Worm (Caenorhabditis elegans) whole organism, young adult: ENCODE data around the gene nsph-3.1.

Experiments
- B0035.1 ChIP-seq: sonication (generic microtip); optimal IDR thresholded peaks from 2 replicates; lab custom pipeline; 2016; ENCODE audit warnings: missing genetic modification characterization, mild to moderate bottlenecking, missing compliant biosample characterization, missing genotype, missing genetic modification reagents
- ama-1 ChIP-seq, 3 experiments: fragments of 150-350 bp in 1 of 3; sonication (generic microtip) in 2 of 3; optimal IDR thresholded peaks; 2 replicates each; lab custom pipeline; 2014 to 2018; ENCODE audit warnings: missing biosample characterization in 2 of 3, missing genetic modification characterization in 2 of 3, missing genetic modification reagents in 2 of 3
- ceh-40 ChIP-seq: fragments of 200-800 bp; sonication (Bioruptor generic); IDR thresholded peaks from 2 replicates; pipeline ENCODE4 v1.3.6; 2022; ENCODE audit warnings: missing genetic modification characterization, missing compliant biosample characterization
- efl-1 ChIP-seq: fragments of 150-350 bp; optimal IDR thresholded peaks from 2 replicates; lab custom pipeline; 2014; ENCODE audit warnings: missing biosample characterization, missing genetic modification reagents, missing genetic modification characterization
- hmg-20 ChIP-seq: fragments of 200-800 bp; sonication (Bioruptor generic); IDR thresholded peaks from 2 replicates; pipeline ENCODE4 v1.3.6; 2022; ENCODE audit warnings: missing genetic modification reagents, missing genetic modification characterization, missing compliant biosample characterization
- lin-35 ChIP-seq, 3 experiments: fragments of 150-350 bp in 2 of 3; sonication (generic microtip) in 1 of 3; optimal IDR thresholded peaks; 2 replicates each; lab custom pipeline; 2014 to 2018; ENCODE audit warnings: missing biosample characterization in 3 of 3, missing genetic modification characterization in 3 of 3, missing genetic modification reagents in 3 of 3
- lin-40 ChIP-seq: sonication (generic microtip); optimal IDR thresholded peaks from 2 replicates; lab custom pipeline; 2016; ENCODE audit warnings: missing genetic modification characterization, mild to moderate bottlenecking, missing compliant biosample characterization, missing genotype, missing genetic modification reagents
- lir-1 ChIP-seq: fragments of 200-800 bp; sonication (Bioruptor generic); conservative IDR thresholded peaks from 2 replicates; pipeline ENCODE4 v1.3.6; 2022; ENCODE audit warnings: missing genetic modification reagents, missing genetic modification characterization, missing compliant biosample characterization
- madf-6 ChIP-seq: fragments of 200-800 bp; sonication (Bioruptor generic); IDR thresholded peaks from 2 replicates; pipeline ENCODE4 v1.3.6; 2022; ENCODE audit warnings: missing genetic modification reagents, missing genetic modification characterization, missing compliant biosample characterization
- nfya-1 ChIP-seq: sonication (generic microtip); optimal IDR thresholded peaks from 2 replicates; lab custom pipeline; 2017; ENCODE audit warnings: antibody characterized with exemption, missing compliant biosample characterization, missing genetic modification characterization, borderline replicate concordance; ENCODE audit not compliant: insufficient read depth
- tbx-9 ChIP-seq: sonication (generic microtip); optimal IDR thresholded peaks from 2 replicates; lab custom pipeline; 2016; ENCODE audit warnings: borderline replicate concordance, missing genetic modification characterization, inconsistent platforms, missing compliant biosample characterization
- ztf-18 ChIP-seq: sonication (generic microtip); optimal IDR thresholded peaks from 2 replicates; lab custom pipeline; 2016; ENCODE audit warnings: missing genotype, mild to moderate bottlenecking, missing genetic modification characterization, missing compliant biosample characterization

ce11 chrIV:10957583-10958229 is 8.1 kb downstream of the nsph-3.1 start, which contains the start of gene Y69E1A.5:
- TF ChIP-seq ama-1 (optimal IDR thresholded peaks at IDR 0.05; lab: Kevin White, UChicago) (no peak), ama-1 (GFP tag; optimal IDR thresholded peaks at IDR 0.05; lab: Kevin White, UChicago) (no peak), lin-40 (tag; lab: Kevin White, UChicago) (no peak), ztf-18 (tag; lab: Kevin White, UChicago) (no peak), nfya-1 (tag; lab: Kevin White, UChicago) (no peak), B0035.1 (tag; lab: Kevin White, UChicago) (no peak), madf-6 (GFP tag; lab: Robert Waterston, UW) (no peak), ceh-40 (GFP tag; lab: Robert Waterston, UW) (no peak), efl-1 (no peak), lir-1 (GFP tag; lab: Robert Waterston, UW) (no peak), lin-35 (GFP tag; optimal IDR thresholded peaks at IDR 0.05; lab: Kevin White, UChicago) (no peak), hmg-20 (GFP tag; lab: Robert Waterston, UW) (no peak), tbx-9 (tag; lab: Kevin White, UChicago) (no peak)
